Worm (Caenorhabditis elegans): ENCODE measurements around the gene F43C11.8.

DNA sequence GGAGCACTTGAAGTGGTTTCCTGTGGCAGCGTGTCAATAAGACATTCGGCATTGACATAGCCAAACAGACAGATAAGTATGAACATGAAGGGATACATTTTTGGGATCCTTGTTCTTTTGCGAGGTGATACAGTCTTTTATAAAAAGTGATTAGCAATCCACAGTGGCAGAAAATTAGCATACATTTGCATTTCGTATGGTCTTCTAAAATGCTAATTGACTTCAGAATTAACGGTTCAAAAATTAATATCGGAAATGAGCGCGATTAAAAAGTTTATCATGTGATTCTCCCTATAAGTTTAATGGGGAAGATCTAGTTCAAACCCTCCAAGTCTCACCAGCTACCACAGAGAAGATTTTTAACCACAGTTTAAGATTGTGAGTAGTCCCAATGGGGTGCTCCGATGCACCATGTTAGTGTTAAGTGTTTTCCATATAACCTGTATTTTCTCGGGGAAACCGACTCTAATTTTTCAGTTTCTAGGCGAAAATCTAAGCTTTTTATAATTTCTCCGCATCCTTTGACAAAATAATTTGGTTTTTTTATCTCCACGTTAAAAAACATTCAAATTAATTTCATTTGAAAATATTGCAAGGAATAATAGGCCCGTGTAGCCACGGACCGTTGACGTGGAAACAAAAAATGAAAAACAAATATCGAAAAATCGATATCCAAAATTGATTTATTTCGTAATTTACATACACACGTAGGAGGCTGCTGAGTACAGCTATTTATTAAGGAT lies 34.5 kb downstream of the F43C11.8 start, which contains the start of the genes F43C11.12 and F16G10.5:
- TF ChIP-seq unc-62 (GFP tag; optimal IDR thresholded peaks at IDR 0.05) (no peak), nhr-12 (tag; optimal IDR thresholded peaks at IDR 0.05) (no peak), ztf-11 (tag; optimal IDR thresholded peaks at IDR 0.05) (no peak), snpc-4 (tag; optimal IDR thresholded peaks at IDR 0.05) (no peak), nhr-237 (tag; optimal IDR thresholded peaks at IDR 0.05) (no peak), lsy-2 (tag; optimal IDR thresholded peaks at IDR 0.05) (no peak), tbx-8 (GFP tag; optimal IDR thresholded peaks at IDR 0.05) (no peak), unc-120 (tag; optimal IDR thresholded peaks at IDR 0.05; ENCODE audit: poor library complexity, severe bottlenecking) (no peak), ceh-39 (tag; optimal IDR thresholded peaks at IDR 0.05) (no peak), unc-39 (tag; optimal IDR thresholded peaks at IDR 0.05) (no peak)

Measured in whole organism, mixed stage, embryonic.